Worm (Caenorhabditis elegans) whole organism, young adult: ENCODE data around the gene him-18.

Experiments used
- B0336.3 ChIP-seq: fragments of 200-800 bp; sonication (Bioruptor generic); IDR thresholded peaks from 2 replicates; pipeline ENCODE4 v1.3.6; 2022; ENCODE audit warnings: missing genetic modification characterization, missing compliant biosample characterization
- C06A6.2 ChIP-seq: fragments of 200-800 bp; sonication (Bioruptor generic); conservative IDR thresholded peaks from 2 replicates; pipeline ENCODE4 v1.3.6; 2022; ENCODE audit warnings: missing genetic modification characterization, missing compliant biosample characterization
- D2030.7 ChIP-seq: fragments of 200-800 bp; sonication (Bioruptor generic); IDR thresholded peaks from 2 replicates; pipeline ENCODE4 v1.3.6; 2022; ENCODE audit warnings: missing genetic modification reagents, missing genetic modification characterization, missing compliant biosample characterization
- F37B4.10 ChIP-seq: fragments of 200-800 bp; sonication (Bioruptor generic); IDR thresholded peaks from 2 replicates; pipeline ENCODE4 v1.3.6; 2022; ENCODE audit warnings: missing genetic modification characterization, missing compliant biosample characterization
- F49E8.2 ChIP-seq: sonication (generic microtip); optimal IDR thresholded peaks from 3 replicates; lab custom pipeline; 2017; ENCODE audit warnings: missing genetic modification characterization, mild to moderate bottlenecking, missing compliant biosample characterization, antibody characterized with exemption, moderate library complexity; ENCODE audit not compliant: insufficient read depth
- F57A8.1 ChIP-seq: fragments of 200-800 bp; sonication (Bioruptor generic); optimal IDR thresholded peaks from 2 replicates; lab custom pipeline; 2018; ENCODE audit warnings: mild to moderate bottlenecking, missing genetic modification characterization, moderate library complexity, missing compliant biosample characterization
- K11D2.4 ChIP-seq: fragments of 200-800 bp; sonication (Bioruptor generic); IDR thresholded peaks from 2 replicates; pipeline ENCODE4 v1.3.6; 2022; ENCODE audit warnings: missing genetic modification reagents, missing genetic modification characterization, missing compliant biosample characterization
- T07F8.4 ChIP-seq: sonication (generic microtip); optimal IDR thresholded peaks from 2 replicates; lab custom pipeline; 2016; ENCODE audit warnings: mild to moderate bottlenecking, missing genetic modification characterization, moderate library complexity, missing compliant biosample characterization
- Y53F4B.3 ChIP-seq: fragments of 200-800 bp; sonication (Bioruptor generic); IDR thresholded peaks from 2 replicates; pipeline ENCODE4 v1.3.6; 2022; ENCODE audit warnings: missing genetic modification reagents, missing genetic modification characterization, missing compliant biosample characterization
- Y56A3A.18 ChIP-seq: fragments of 200-800 bp; sonication (Bioruptor generic); IDR thresholded peaks from 2 replicates; pipeline ENCODE4 v1.3.6; 2022; ENCODE audit warnings: missing genetic modification reagents, missing genetic modification characterization, missing compliant biosample characterization
- Y79H2A.3 ChIP-seq: fragments of 200-800 bp; sonication (Bioruptor generic); conservative IDR thresholded peaks from 2 replicates; pipeline ENCODE4 v1.3.6; 2022; ENCODE audit warnings: missing genetic modification reagents, missing genetic modification characterization, missing compliant biosample characterization
- ZK185.1 ChIP-seq: sonication (generic microtip); optimal IDR thresholded peaks from 2 replicates; lab custom pipeline; 2016; ENCODE audit warnings: mild to moderate bottlenecking, missing genetic modification characterization, missing compliant biosample characterization; ENCODE audit not compliant: poor library complexity, severe bottlenecking
- aptf-2 ChIP-seq: fragments of 200-800 bp; sonication (Bioruptor generic); conservative IDR thresholded peaks from 2 replicates; pipeline ENCODE4 v1.3.6; 2022; ENCODE audit warnings: missing genetic modification reagents, missing genetic modification characterization, missing compliant biosample characterization
- atf-7 ChIP-seq: sonication (generic microtip); optimal IDR thresholded peaks from 2 replicates; lab custom pipeline; 2017; ENCODE audit warnings: mild to moderate bottlenecking, missing genetic modification characterization, missing compliant biosample characterization
- athp-1 ChIP-seq: sonication (generic microtip); optimal IDR thresholded peaks from 2 replicates; lab custom pipeline; 2017; ENCODE audit warnings: mild to moderate bottlenecking, missing genetic modification characterization, missing compliant biosample characterization
- attf-3 ChIP-seq: fragments of 200-800 bp; sonication (Bioruptor generic); conservative IDR thresholded peaks from 2 replicates; pipeline ENCODE4 v1.3.6; 2022; ENCODE audit warnings: missing genetic modification reagents, missing genetic modification characterization, missing compliant biosample characterization
- attf-5 ChIP-seq: fragments of 200-800 bp; sonication (Bioruptor generic); optimal IDR thresholded peaks from 2 replicates; lab custom pipeline; 2018; ENCODE audit warnings: mild to moderate bottlenecking, missing genetic modification characterization, missing compliant biosample characterization
- ccch-3 ChIP-seq: fragments of 200-800 bp; sonication (Bioruptor generic); optimal IDR thresholded peaks from 2 replicates; lab custom pipeline; 2018; ENCODE audit warnings: mild to moderate bottlenecking, missing genetic modification characterization, missing compliant biosample characterization
- cebp-1 ChIP-seq, 2 experiments: fragments of 200-800 bp in 1 of 2; sonication (Bioruptor generic) in 1 of 2; sonication (generic microtip) in 1 of 2; IDR thresholded peaks in 1 of 2; optimal IDR thresholded peaks in 1 of 2; 2 replicates each; pipeline versions ENCODE4 v1.3.6 to Lab custom; 2017 to 2022; ENCODE audit warnings: missing compliant biosample characterization in 2 of 2, missing genetic modification characterization in 2 of 2, mild to moderate bottlenecking in 1 of 2, missing genetic modification reagents in 1 of 2, moderate library complexity in 1 of 2
- ceh-91 ChIP-seq: fragments of 200-800 bp; sonication (Bioruptor generic); IDR thresholded peaks from 2 replicates; pipeline ENCODE4 v1.3.6; 2022; ENCODE audit warnings: missing genetic modification reagents, missing genetic modification characterization, missing compliant biosample characterization
- chd-7 ChIP-seq: sonication (generic microtip); optimal IDR thresholded peaks from 2 replicates; lab custom pipeline; 2016; ENCODE audit warnings: mild to moderate bottlenecking, missing genetic modification characterization, moderate library complexity, missing compliant biosample characterization
- efl-1 ChIP-seq: fragments of 150-350 bp; optimal IDR thresholded peaks from 2 replicates; lab custom pipeline; 2014; ENCODE audit warnings: missing biosample characterization, missing genetic modification reagents, missing genetic modification characterization
- egl-18 ChIP-seq: fragments of 200-800 bp; sonication (Bioruptor generic); IDR thresholded peaks from 2 replicates; pipeline ENCODE4 v1.3.6; 2022; ENCODE audit warnings: missing genetic modification reagents, missing genetic modification characterization, missing compliant biosample characterization
- egl-44 ChIP-seq: fragments of 200-800 bp; sonication (Bioruptor generic); IDR thresholded peaks from 2 replicates; pipeline ENCODE4 v1.3.6; 2022; ENCODE audit warnings: missing genetic modification reagents, missing genetic modification characterization, missing compliant biosample characterization
- egrh-3 ChIP-seq: fragments of 200-800 bp; sonication (Bioruptor generic); IDR thresholded peaks from 2 replicates; pipeline ENCODE4 v1.3.6; 2022; ENCODE audit warnings: missing genetic modification reagents, missing genetic modification characterization, missing compliant biosample characterization
- ets-4 ChIP-seq: fragments of 200-800 bp; sonication (Bioruptor generic); optimal IDR thresholded peaks from 2 replicates; lab custom pipeline; 2018; ENCODE audit warnings: mild to moderate bottlenecking, missing genetic modification characterization, missing compliant biosample characterization
- fkh-3 ChIP-seq: sonication (generic microtip); optimal IDR thresholded peaks from 2 replicates; lab custom pipeline; 2016; ENCODE audit warnings: mild to moderate bottlenecking, missing genetic modification characterization, missing compliant biosample characterization
- let-607 ChIP-seq, 2 experiments: fragments of 200-800 bp in 1 of 2; sonication (Bioruptor generic) in 1 of 2; sonication (generic microtip) in 1 of 2; optimal IDR thresholded peaks; 2 replicates each; lab custom pipeline; 2016 to 2018; ENCODE audit warnings: mild to moderate bottlenecking in 2 of 2, missing compliant biosample characterization in 2 of 2, missing genetic modification characterization in 2 of 2, moderate library complexity in 2 of 2, missing genotype in 1 of 2
- lin-26 ChIP-seq: fragments of 200-800 bp; sonication (Bioruptor generic); IDR thresholded peaks from 2 replicates; pipeline ENCODE4 v1.3.6; 2022; ENCODE audit warnings: missing genetic modification reagents, missing genetic modification characterization, missing compliant biosample characterization
- lir-1 ChIP-seq: fragments of 200-800 bp; sonication (Bioruptor generic); conservative IDR thresholded peaks from 2 replicates; pipeline ENCODE4 v1.3.6; 2022; ENCODE audit warnings: missing genetic modification reagents, missing genetic modification characterization, missing compliant biosample characterization
- madf-3 ChIP-seq: fragments of 200-800 bp; sonication (Bioruptor generic); IDR thresholded peaks from 2 replicates; pipeline ENCODE4 v1.3.6; 2022; ENCODE audit warnings: missing genetic modification reagents, missing genetic modification characterization, missing compliant biosample characterization
- nfya-1 ChIP-seq: sonication (generic microtip); optimal IDR thresholded peaks from 2 replicates; lab custom pipeline; 2017; ENCODE audit warnings: antibody characterized with exemption, missing compliant biosample characterization, missing genetic modification characterization, borderline replicate concordance; ENCODE audit not compliant: insufficient read depth
- nfyb-1 ChIP-seq: fragments of 200-800 bp; sonication (Bioruptor generic); IDR thresholded peaks from 2 replicates; pipeline ENCODE4 v1.3.6; 2022; ENCODE audit warnings: missing genetic modification reagents, missing genetic modification characterization, missing compliant biosample characterization
- nhr-27 ChIP-seq: fragments of 200-800 bp; sonication (Bioruptor generic); optimal IDR thresholded peaks from 2 replicates; lab custom pipeline; 2018; ENCODE audit warnings: mild to moderate bottlenecking, missing genetic modification characterization, moderate library complexity, missing compliant biosample characterization
- nhr-80 ChIP-seq: sonication (generic microtip); optimal IDR thresholded peaks from 2 replicates; lab custom pipeline; 2016; ENCODE audit warnings: missing genetic modification characterization, missing compliant biosample characterization
- pha-4 ChIP-seq: fragments of 150-350 bp; sonication (generic microtip); optimal IDR thresholded peaks from 2 replicates; lab custom pipeline; 2014; ENCODE audit warnings: missing biosample characterization, missing genetic modification reagents, missing genetic modification characterization
- rcor-1 ChIP-seq: fragments of 200-800 bp; sonication (Bioruptor generic); IDR thresholded peaks from 2 replicates; pipeline ENCODE4 v1.3.6; 2022; ENCODE audit warnings: missing genetic modification reagents, missing genetic modification characterization, missing compliant biosample characterization
- sea-2 ChIP-seq: fragments of 200-800 bp; sonication (Bioruptor generic); IDR thresholded peaks from 2 replicates; pipeline ENCODE4 v1.3.6; 2022; ENCODE audit warnings: missing genetic modification characterization, missing compliant biosample characterization
- snpc-1.3 ChIP-seq: sonication (generic microtip); optimal IDR thresholded peaks from 2 replicates; lab custom pipeline; 2017; ENCODE audit warnings: missing genetic modification characterization, mild to moderate bottlenecking, missing compliant biosample characterization, antibody characterized with exemption, moderate library complexity, missing genotype, missing genetic modification reagents; ENCODE audit not compliant: insufficient read depth
- snpc-4 ChIP-seq, 5 experiments: fragments of 150-350 bp in 1 of 5; sonication (generic microtip) in 4 of 5; optimal IDR thresholded peaks; 2 replicates each; lab custom pipeline; 2014 to 2018; ENCODE audit warnings: missing genetic modification characterization in 5 of 5, missing biosample characterization in 3 of 5, antibody characterized with exemption in 2 of 5, mild to moderate bottlenecking in 2 of 5, missing compliant biosample characterization in 2 of 5, missing genotype in 2 of 5, moderate library complexity in 2 of 5, missing genetic modification reagents in 1 of 5
- somi-1 ChIP-seq: fragments of 200-800 bp; sonication (Bioruptor generic); optimal IDR thresholded peaks from 2 replicates; lab custom pipeline; 2018; ENCODE audit warnings: mild to moderate bottlenecking, missing genetic modification characterization, missing compliant biosample characterization
- sptf-2 ChIP-seq: fragments of 200-800 bp; sonication (Bioruptor generic); optimal IDR thresholded peaks from 2 replicates; lab custom pipeline; 2018; ENCODE audit warnings: mild to moderate bottlenecking, missing genetic modification characterization, missing compliant biosample characterization
- unc-62 ChIP-seq: fragments of 150-350 bp; optimal IDR thresholded peaks from 2 replicates; lab custom pipeline; 2014; ENCODE audit warnings: missing biosample characterization, missing genetic modification reagents, missing genetic modification characterization
- xnd-1 ChIP-seq: sonication (generic microtip); optimal IDR thresholded peaks from 2 replicates; lab custom pipeline; 2016; ENCODE audit warnings: missing genotype, missing genetic modification reagents, missing genetic modification characterization, missing compliant biosample characterization
- zfh-2 ChIP-seq: fragments of 200-800 bp; sonication (Bioruptor generic); conservative IDR thresholded peaks from 2 replicates; pipeline ENCODE4 v1.3.6; 2022; ENCODE audit warnings: missing genetic modification reagents, missing genetic modification characterization, missing compliant biosample characterization
- zim-3 ChIP-seq: sonication (generic microtip); optimal IDR thresholded peaks from 2 replicates; lab custom pipeline; 2017; ENCODE audit warnings: mild to moderate bottlenecking, missing genetic modification characterization, moderate library complexity, missing compliant biosample characterization

The him-18 gene

DNA sequence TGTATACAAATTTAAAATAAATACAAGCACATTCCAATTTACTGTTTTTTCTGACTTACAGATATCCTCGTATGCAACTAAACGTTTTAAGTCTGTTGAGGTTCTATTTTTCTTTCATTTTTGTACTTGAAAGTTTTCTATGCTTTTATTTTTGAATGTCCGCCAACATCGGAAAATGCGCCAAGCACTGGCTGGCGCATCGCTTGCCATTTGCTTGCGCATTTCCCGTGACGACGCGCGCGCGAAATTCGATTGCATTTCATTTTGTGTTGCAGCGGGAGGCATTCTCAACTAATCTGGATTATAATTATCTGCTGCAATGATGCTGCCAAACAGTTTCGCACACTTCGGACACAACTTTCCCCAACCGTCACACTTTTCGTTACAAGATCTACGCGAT, 42.0 kb upstream of the him-18 start, which contains the start of gene fbxl-2 (continued):
- TF ChIP-seq B0336.3 (GFP tag; lab: Robert Waterston, UW) (peak; percentile 95), efl-1 (GFP tag; lab: Kevin White, UChicago) (peak; percentile 96), zfh-2 (GFP tag; lab: Robert Waterston, UW) (peak; percentile 92), F57A8.1 (no peak), athp-1 (tag; lab: Kevin White, UChicago) (peak; percentile 79), unc-62 (GFP tag; lab: Kevin White, UChicago) (no peak), lir-1 (GFP tag; lab: Robert Waterston, UW) (peak; percentile 92), ceh-91 (GFP tag; lab: Robert Waterston, UW) (peak; percentile 86), F49E8.2 (peak; percentile 64), rcor-1 (peak; percentile 92), K11D2.4 (GFP tag; lab: Robert Waterston, UW) (peak; percentile 91), nfya-1 (tag; lab: Kevin White, UChicago) (no peak), zim-3 (tag; lab: Kevin White, UChicago) (no peak), F37B4.10 (GFP tag; lab: Robert Waterston, UW) (0 out of 2 replicates have a peak, but pooled peaks have one; percentile 82), snpc-4 (GFP tag; optimal IDR thresholded peaks at IDR 0.05; lab: Kevin White, UChicago) (peak; percentile 26), snpc-4 (tag; optimal IDR thresholded peaks at IDR 0.05; lab: Kevin White, UChicago) (peak in 3 of 4 experiments; percentile 74 to 82 (median 81)), chd-7 (tag; lab: Kevin White, UChicago) (peak; percentile 71), T07F8.4 (tag; lab: Kevin White, UChicago) (peak; percentile 0), nfyb-1 (peak; percentile 96), snpc-1.3 (peak; percentile 41), egl-44 (GFP tag; lab: Robert Waterston, UW) (peak; percentile 78), ZK185.1 (tag; lab: Kevin White, UChicago) (peak; percentile 92), let-607 (tag; optimal IDR thresholded peaks at IDR 0.05; lab: Kevin White, UChicago) (peak; percentile 54 to 83), Y56A3A.18 (GFP tag; lab: Robert Waterston, UW) (peak; percentile 88), D2030.7 (GFP tag; lab: Robert Waterston, UW) (peak; percentile 89), Y53F4B.3 (GFP tag; lab: Robert Waterston, UW) (no peak), attf-5 (GFP tag; lab: Kevin White, UChicago) (peak; percentile 98), sea-2 (no peak), ccch-3 (GFP tag; lab: Kevin White, UChicago) (peak; percentile 22), attf-3 (GFP tag; lab: Robert Waterston, UW) (peak; percentile 80), aptf-2 (GFP tag; lab: Robert Waterston, UW) (no peak), fkh-3 (tag; lab: Kevin White, UChicago) (peak; percentile 10), egl-18 (0 out of 2 replicates have a peak, but pooled peaks have one; percentile 73), nhr-80 (peak; percentile 79), xnd-1 (tag; lab: Kevin White, UChicago) (peak; percentile 79), lin-26 (GFP tag; lab: Robert Waterston, UW) (peak; percentile 78), ets-4 (GFP tag; lab: Kevin White, UChicago) (peak; percentile 35), nhr-27 (no peak), egrh-3 (GFP tag; lab: Robert Waterston, UW) (peak; percentile 63), pha-4 (tag; lab: Kevin White, UChicago) (peak; percentile 85), atf-7 (tag; lab: Kevin White, UChicago) (peak; percentile 82), C06A6.2 (peak; percentile 85), madf-3 (GFP tag; lab: Robert Waterston, UW) (peak; percentile 95), sptf-2 (GFP tag; lab: Kevin White, UChicago) (no peak), Y79H2A.3 (GFP tag; lab: Robert Waterston, UW) (no peak), somi-1 (GFP tag; lab: Kevin White, UChicago) (peak; percentile 70), cebp-1 (GFP tag; IDR thresholded peaks at IDR 0.05; lab: Robert Waterston, UW) (peak; percentile 80), cebp-1 (tag; optimal IDR thresholded peaks at IDR 0.05; lab: Kevin White, UChicago) (peak; percentile 92)
